Worm (Caenorhabditis elegans): ENCODE results near the gene athp-2.

athp-2 gene

DNA sequence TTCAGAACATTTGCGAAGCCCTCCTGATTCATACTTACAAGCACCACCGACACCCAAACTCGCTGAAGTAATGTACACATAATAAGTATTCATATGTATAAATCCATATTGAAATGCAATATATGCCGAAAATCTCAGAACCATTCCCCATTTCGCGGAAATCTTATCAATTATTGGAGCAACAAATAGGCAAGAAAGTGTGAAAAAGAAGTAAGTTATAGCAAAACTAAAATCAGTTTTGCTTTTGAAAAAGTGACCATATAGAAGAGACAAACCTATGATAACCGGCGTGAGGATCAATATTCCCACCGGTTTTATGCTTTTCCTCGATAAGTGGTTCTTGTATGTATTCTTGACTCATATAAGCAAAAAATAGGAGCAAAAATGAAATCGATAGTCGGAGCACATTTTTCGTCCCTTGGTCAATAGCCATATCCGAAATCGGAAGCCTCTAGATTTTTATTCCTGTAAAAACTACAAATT lies 20.4 kb upstream of the athp-2 start, which contains the start of gene Y52E8A.6:
Y52E8A.6 (minus strand) TSS at position 433 of the 483 bp plus-strand sequence.
- TF ChIP-seq ztf-6 (GFP tag; IDR thresholded peaks at IDR 0.05) (no peak), F49E8.2 (tag; optimal IDR thresholded peaks at IDR 0.05; ENCODE audit: insufficient read depth) (no peak), sptf-2 (GFP tag; optimal IDR thresholded peaks at IDR 0.05) (no peak), tbp1 (GFP tag; optimal IDR thresholded peaks at IDR 0.05) (no peak), snpc-1.1 (tag; optimal IDR thresholded peaks at IDR 0.05; ENCODE audit: insufficient read depth) (no peak), ceh-100 (GFP tag; IDR thresholded peaks at IDR 0.05) (no peak), ceh-58 (GFP tag; IDR thresholded peaks at IDR 0.05) (no peak), nfyb-1 (GFP tag; IDR thresholded peaks at IDR 0.05) (no peak), ZK185.1 (tag; optimal IDR thresholded peaks at IDR 0.05; ENCODE audit: poor library complexity, severe bottlenecking) (no peak), somi-1 (GFP tag; optimal IDR thresholded peaks at IDR 0.05) (no peak), athp-1 (tag; optimal IDR thresholded peaks at IDR 0.05) (no peak), F23B12.7 (tag; optimal IDR thresholded peaks at IDR 0.05; ENCODE audit: insufficient read depth) (no peak), ztf-3 (GFP tag; optimal IDR thresholded peaks at IDR 0.05) (no peak), egl-44 (GFP tag; IDR thresholded peaks at IDR 0.05) (no peak), ceh-91 (GFP tag; IDR thresholded peaks at IDR 0.05) (no peak), ekl-4 (GFP tag; IDR thresholded peaks at IDR 0.05) (no peak), ceh-79 (tag; optimal IDR thresholded peaks at IDR 0.05) (no peak), hsf-1 (GFP tag; IDR thresholded peaks at IDR 0.05) (no peak)

DNA sequence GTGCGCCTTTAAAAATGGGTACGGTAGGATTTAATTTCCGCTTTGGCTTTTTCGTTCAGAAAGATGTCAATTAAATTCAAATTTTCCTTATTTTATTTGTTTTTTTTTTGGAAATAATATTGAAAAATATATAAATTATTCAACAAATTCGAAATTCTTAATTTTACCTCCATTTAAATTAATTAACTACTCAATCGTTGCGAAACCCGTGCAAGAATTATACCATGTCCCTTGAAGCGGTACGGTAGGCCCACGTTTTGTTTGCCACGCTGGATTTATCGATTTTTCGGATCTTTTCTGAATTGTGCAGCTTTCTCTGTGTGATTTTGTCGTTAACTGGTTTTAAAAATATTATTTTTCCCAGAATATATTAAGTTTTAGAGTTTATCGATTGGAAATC lies 19.5 kb upstream of the athp-2 start, which contains the start of gene Y52E8A.2:
Y52E8A.2 (plus strand) TSS at position 382 of the 400 bp plus-strand sequence.
- TF ChIP-seq F57C9.4 (tag; optimal IDR thresholded peaks at IDR 0.05) (no peak), F22D6.2 (tag; optimal IDR thresholded peaks at IDR 0.05) (no peak), madf-8 (GFP tag; conservative IDR thresholded peaks at IDR 0.05) (peak; percentile 73), D2030.7 (GFP tag; IDR thresholded peaks at IDR 0.05) (peak; percentile 37; the same call in 1 of the 2 replicates), ceh-91 (GFP tag; IDR thresholded peaks at IDR 0.05) (peak; percentile 47), atf-7 (tag; optimal IDR thresholded peaks at IDR 0.05) (no peak), madf-6 (GFP tag; IDR thresholded peaks at IDR 0.05) (peak; percentile 73; the same call in 1 of the 2 replicates), nhr-90 (tag; optimal IDR thresholded peaks at IDR 0.05) (no peak), xnd-1 (tag; optimal IDR thresholded peaks at IDR 0.05) (peak; percentile 66), lsl-1 (GFP tag; optimal IDR thresholded peaks at IDR 0.05) (peak; percentile 95), ZK185.1 (tag; optimal IDR thresholded peaks at IDR 0.05; ENCODE audit: poor library complexity, severe bottlenecking) (no peak), F33H1.4 (GFP tag; IDR thresholded peaks at IDR 0.05) (peak; percentile 82)

DNA sequence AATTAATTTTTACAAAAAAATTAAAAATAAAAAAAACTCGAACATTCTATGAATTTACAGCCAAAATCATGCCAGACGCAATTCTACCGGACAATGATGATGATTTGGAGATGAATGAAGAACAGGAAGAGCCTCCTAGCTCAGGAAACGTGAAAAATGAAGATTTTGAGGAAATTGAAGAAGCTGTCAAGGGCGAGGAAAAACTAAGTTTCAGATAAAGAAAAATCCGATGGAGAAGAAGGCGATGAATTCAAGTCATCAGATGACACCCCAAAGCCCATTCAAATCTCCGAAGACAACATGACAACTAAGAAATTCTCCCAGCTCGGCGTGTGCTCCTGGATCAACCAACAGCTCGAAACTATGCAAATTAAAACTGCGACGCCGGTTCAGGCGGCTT lies 18.2 kb upstream of the athp-2 start, which contains the start of gene Y52E8A.1:
Y52E8A.1 (plus strand) TSS at position 301 of the 400 bp plus-strand sequence.
- no peak for TF ChIP-seq B0019.2 (GFP tag; conservative IDR thresholded peaks at IDR 0.05)
- TF ChIP-seq nfyb-1 (GFP tag; IDR thresholded peaks at IDR 0.05), result no peak
- no peak for TF ChIP-seq ztf-26 (tag; optimal IDR thresholded peaks at IDR 0.05)

DNA sequence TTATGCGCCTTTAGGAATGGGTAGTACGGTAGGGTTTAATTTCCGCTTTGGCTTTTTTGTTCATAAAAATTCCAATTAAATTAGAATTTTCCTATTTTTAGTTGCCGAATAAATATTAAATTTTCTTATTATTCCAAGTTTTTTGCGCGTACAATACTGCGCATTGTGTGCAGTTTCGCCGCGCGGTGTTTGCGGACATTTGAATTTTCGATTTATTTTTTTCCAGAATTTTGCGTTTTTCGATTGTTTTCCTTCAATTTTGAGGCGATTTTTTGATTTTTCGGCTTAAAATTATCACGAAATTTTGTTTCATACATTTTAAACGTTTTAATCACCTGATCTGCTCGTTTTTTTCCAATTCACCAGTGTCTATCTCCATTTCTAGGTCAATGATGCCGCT lies 17.1 kb upstream of the athp-2 start, which contains the start of gene H20J04.6:
H20J04.6 (plus strand) TSS at position 386 of the 400 bp plus-strand sequence.
- TF ChIP-seq ztf-3 (GFP tag; optimal IDR thresholded peaks at IDR 0.05) (no peak), nhr-179 (tag; optimal IDR thresholded peaks at IDR 0.05) (no peak), nhr-80 (tag; optimal IDR thresholded peaks at IDR 0.05) (no peak), ama-1 (optimal IDR thresholded peaks at IDR 0.05) (no peak), ama-1 (GFP tag; optimal IDR thresholded peaks at IDR 0.05) (no peak), pha-4 (tag; optimal IDR thresholded peaks at IDR 0.05) (no peak), Y95B8A.8 (GFP tag; IDR thresholded peaks at IDR 0.05) (no peak), F33H1.4 (GFP tag; IDR thresholded peaks at IDR 0.05) (no peak), rec-8 (tag; optimal IDR thresholded peaks at IDR 0.05) (no peak), nhr-90 (tag; optimal IDR thresholded peaks at IDR 0.05) (no peak), lin-35 (GFP tag; optimal IDR thresholded peaks at IDR 0.05) (no peak), Y53G8AR.9 (GFP tag; conservative IDR thresholded peaks at IDR 0.05) (no peak), lsl-1 (GFP tag; optimal IDR thresholded peaks at IDR 0.05) (peak; percentile 19), hlh-26 (GFP tag; conservative IDR thresholded peaks at IDR 0.05) (no peak), madf-6 (GFP tag; IDR thresholded peaks at IDR 0.05) (peak; percentile 27; the same call in 1 of the 2 replicates), ztf-28 (GFP tag; IDR thresholded peaks at IDR 0.05) (no peak), B0035.1 (tag; optimal IDR thresholded peaks at IDR 0.05) (no peak), F52B5.7 (tag; optimal IDR thresholded peaks at IDR 0.05) (no peak), tbp1 (GFP tag; optimal IDR thresholded peaks at IDR 0.05) (no peak), sptf-2 (GFP tag; optimal IDR thresholded peaks at IDR 0.05) (no peak)

Data from whole organism, young adult.